Fruit fly (Drosophila melanogaster): Measurements from ENCODE around the gene CG6168.
A peak's percentile ranks its signal among the peaks of the same experiment; 100 is the strongest.

CG6168 gene

DNA sequence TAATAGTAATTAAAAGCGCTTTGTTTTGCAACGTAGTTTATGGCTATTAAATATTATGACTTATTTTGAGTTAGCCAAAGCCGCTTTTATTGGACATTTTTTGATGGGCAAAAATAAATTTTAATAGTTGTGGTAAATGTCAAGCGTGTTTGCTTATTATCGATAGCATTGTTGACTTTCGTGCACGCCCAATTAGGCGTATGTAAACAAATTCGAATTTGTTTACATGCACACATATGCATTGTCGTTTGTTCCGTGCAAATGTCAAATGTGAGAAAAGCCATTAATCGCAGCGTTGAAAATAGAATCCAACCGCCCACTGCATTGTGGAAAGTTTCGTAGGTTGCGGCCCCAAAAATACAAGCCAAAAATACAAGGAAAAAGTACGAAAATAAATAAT, 24.0 kb upstream of the CG6168 start:
- no peak for TF ChIP-seq Lpt (GFP tag; optimal IDR thresholded peaks at IDR 0.05)
- TF ChIP-seq CG34406 (GFP tag; optimal IDR thresholded peaks at IDR 0.05) = no peak
- no peak for TF ChIP-seq Smox (GFP tag; optimal IDR thresholded peaks at IDR 0.05)
- no peak for TF ChIP-seq Hr4 (GFP tag; optimal IDR thresholded peaks at IDR 0.05)
- TF ChIP-seq esn (GFP tag; optimal IDR thresholded peaks at IDR 0.05) = no peak
- no peak for TF ChIP-seq CG11902 (GFP tag; optimal IDR thresholded peaks at IDR 0.05)
- peak; percentile 50 for TF ChIP-seq fkh (GFP tag; optimal IDR thresholded peaks at IDR 0.05)
- no peak for TF ChIP-seq salr (GFP tag; optimal IDR thresholded peaks at IDR 0.05)
- TF ChIP-seq CG6276 (GFP tag; optimal IDR thresholded peaks at IDR 0.05) = no peak

DNA sequence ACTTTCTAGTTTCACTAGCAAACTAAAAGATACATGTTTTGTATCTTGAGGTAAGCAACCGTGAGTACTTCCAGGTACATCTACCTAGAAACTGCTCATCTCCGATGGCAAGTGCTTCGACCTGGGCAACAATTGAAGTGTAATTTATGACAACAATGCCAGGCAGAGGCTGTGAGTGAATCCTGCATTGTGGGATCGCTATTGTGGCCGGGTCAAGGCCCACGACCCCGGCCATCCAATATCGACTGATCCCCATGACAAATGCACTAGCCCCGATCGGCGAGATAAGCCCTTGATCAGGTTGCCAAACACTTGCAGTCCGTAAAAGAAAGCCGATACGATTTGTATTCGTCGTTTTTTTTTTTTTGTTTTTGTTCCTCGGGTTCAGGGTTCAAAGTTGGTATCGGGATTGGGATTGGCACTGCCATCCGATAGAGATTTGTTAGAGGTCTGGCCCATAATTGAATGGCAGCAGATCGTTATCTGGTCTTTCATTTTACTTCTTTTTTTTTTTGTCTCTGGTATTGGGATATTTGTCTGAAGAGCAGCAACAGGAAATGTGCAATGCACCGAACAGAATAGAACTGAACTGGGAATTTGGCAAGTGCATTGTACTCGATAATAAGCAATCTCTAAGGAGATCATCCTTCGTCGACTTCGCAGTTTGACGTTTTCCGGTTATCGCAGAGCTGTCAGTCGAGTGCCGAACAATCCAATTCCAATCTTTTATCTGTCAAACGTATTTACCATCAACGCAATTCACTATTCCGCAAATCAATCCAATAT, 23.2 kb upstream of the CG6168 start:
- TF ChIP-seq fkh (GFP tag; optimal IDR thresholded peaks at IDR 0.05) = no peak
- peak; percentile 59 for TF ChIP-seq svp (GFP tag)

DNA sequence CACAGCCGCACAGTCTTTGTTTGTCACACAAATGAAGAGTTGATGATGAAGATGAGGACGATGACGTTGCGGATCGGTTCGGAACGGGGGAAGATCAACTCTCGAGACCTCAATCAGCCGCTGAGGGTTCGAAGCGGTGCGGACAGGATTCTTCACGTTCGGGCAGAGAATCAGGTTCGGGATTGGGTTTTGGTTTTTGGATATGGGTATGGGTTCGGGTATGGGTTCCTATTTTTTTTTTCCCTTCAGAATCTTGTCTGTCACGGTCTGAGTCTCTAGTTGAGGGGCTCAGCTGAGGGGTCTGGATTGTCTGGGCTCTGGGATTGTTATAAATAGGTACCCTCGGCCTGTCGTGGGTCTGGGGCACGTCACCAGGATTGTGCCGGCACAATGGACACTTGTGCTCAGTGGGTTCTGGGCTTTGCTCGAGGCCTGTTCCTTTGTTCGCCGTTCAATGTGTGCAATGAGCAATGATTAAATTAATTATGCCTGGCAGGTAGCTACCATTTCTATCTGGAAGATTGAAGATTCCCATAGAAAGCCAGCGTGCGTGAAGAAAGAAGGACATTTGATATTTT, 22.2 kb upstream of the CG6168 start:
- peak; percentile 58 for TF ChIP-seq svp (GFP tag)
- TF ChIP-seq dac (GFP tag; optimal IDR thresholded peaks at IDR 0.05) = no peak
- TF ChIP-seq ss (GFP tag; optimal IDR thresholded peaks at IDR 0.05) = peak in 1 of 2 experiments; percentile 2
- peak; percentile 52 for TF ChIP-seq Eip78C (GFP tag)
- TF ChIP-seq CG6163 (GFP tag; IDR thresholded peaks at IDR 0.05) = 0 out of 3 replicates have a peak, but pooled peaks have one; percentile 11

DNA sequence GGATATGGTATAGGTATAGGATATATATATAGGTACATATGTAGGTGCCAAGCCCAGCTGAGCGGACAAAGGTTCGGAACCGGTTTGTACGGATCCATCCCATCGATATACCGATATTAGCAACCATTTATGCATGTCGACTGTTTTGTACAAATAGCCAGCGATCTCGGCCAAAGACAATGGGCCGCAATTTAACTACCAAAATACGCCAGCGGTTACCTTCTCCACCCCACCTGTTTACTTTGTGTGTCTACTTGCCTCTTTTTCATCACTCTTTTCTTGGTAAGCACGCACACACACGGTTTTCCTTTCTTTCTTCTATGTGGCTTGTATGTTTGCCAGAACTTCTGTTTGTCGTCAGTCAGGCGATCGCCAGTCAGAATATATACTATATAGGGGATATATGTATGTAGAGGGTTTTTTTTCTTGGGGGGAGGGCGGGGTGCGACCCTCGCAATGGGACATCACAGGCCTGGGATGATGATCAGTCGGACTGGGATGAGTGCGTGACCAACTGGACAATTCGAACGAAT, 21.1 kb upstream of the CG6168 start:
- peak; percentile 70 for TF ChIP-seq fkh (GFP tag; optimal IDR thresholded peaks at IDR 0.05)
- no peak for TF ChIP-seq CG6854 (GFP tag; optimal IDR thresholded peaks at IDR 0.05)
- TF ChIP-seq CG6808 (GFP tag; optimal IDR thresholded peaks at IDR 0.05) = no peak
- peak; percentile 69 for TF ChIP-seq Eip78C (GFP tag)
- no peak for TF ChIP-seq cyc (GFP tag; optimal IDR thresholded peaks at IDR 0.05)
- TF ChIP-seq acj6 (GFP tag; optimal IDR thresholded peaks at IDR 0.05) = no peak
- peak; percentile 14 to 89 for TF ChIP-seq ss (GFP tag; optimal IDR thresholded peaks at IDR 0.05)
- TF ChIP-seq fd59A (GFP tag; optimal IDR thresholded peaks at IDR 0.05) = no peak
- TF ChIP-seq dsx (GFP tag; optimal IDR thresholded peaks at IDR 0.05; ENCODE audit: poor library complexity, severe bottlenecking) = peak; percentile 43
- no peak for TF ChIP-seq CG16779 (tag; optimal IDR thresholded peaks at IDR 0.05)
- TF ChIP-seq svp (GFP tag) = peak; percentile 2

DNA sequence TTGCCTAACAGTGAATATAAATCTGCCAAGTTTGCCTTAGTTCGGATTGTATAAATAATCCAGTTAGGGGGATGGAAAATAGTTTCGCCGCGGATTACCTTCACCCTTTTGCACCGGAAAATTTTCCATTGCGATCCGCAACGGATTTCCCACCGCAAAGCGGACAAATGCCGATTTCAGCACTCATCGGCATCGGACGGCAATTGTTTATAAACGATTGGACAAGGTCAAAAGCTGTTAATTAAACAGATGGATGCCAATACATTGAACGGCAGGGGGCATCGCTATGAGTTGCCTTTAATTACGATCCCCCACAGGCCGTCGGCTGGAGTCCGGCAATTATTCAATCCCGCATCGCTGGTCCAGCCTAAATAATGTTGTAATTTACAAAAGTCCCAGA, 20.4 kb upstream of the CG6168 start:
- no peak for TF ChIP-seq CG34406 (GFP tag; optimal IDR thresholded peaks at IDR 0.05)
- no peak for TF ChIP-seq cyc (GFP tag; optimal IDR thresholded peaks at IDR 0.05)

DNA sequence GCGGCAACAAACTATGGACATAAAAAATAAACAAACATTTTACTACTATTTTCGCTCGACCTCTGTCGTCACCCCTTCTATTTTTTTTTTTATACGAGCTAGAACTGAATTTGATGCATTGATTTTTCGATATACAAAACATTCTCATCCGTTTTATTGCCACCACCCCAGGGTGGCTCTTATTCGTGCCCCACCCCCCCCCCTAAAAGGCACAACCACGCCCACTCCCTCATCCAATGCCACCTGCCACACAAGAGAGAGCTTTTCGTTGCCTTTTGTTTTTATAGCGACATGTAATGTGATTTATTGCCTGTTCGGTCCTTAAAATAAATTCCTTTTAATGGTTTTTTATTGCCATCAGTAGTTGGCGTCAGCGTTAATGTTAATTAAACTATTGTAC, 17.8 kb upstream of the CG6168 start:
- no peak for TF ChIP-seq Hr39 (GFP tag; optimal IDR thresholded peaks at IDR 0.05)
- TF ChIP-seq Eip75B (GFP tag; optimal IDR thresholded peaks at IDR 0.05) = no peak
- no peak for TF ChIP-seq esn (GFP tag; optimal IDR thresholded peaks at IDR 0.05)
- TF ChIP-seq CG11294 (GFP tag; IDR thresholded peaks at IDR 0.05) = no peak
- TF ChIP-seq ss (GFP tag; optimal IDR thresholded peaks at IDR 0.05) = no peak
- TF ChIP-seq fd85E (GFP tag; optimal IDR thresholded peaks at IDR 0.05) = no peak
- no peak for TF ChIP-seq CG31627 (GFP tag; optimal IDR thresholded peaks at IDR 0.05)
- no peak for TF ChIP-seq CG8319 (GFP tag; optimal IDR thresholded peaks at IDR 0.05)
- TF ChIP-seq CG3919 (GFP tag; optimal IDR thresholded peaks at IDR 0.05) = no peak
- TF ChIP-seq Ets96B (tag; optimal IDR thresholded peaks at IDR 0.05) = no peak
